Fruit fly (Drosophila melanogaster): ENCODE measurements around the gene stg.

stg gene

DNA sequence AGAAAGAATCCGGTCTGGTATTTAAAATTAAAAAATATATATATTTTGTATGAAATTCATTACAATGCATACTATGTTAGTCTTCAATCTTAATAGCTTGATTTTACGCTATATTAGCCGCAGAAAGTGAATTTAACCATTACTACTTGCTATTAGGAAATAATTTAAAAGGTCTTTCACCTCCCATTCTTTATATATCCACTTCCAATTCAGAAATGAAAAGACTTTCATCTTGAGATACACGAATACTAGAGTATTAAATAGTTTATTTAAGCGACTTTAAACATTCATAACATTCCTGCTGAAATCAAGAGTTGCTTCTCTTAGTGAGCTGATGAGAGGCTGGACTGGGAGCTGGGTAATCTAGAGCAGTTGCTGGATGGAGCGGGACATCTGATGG is 10.9 kb downstream of the stg start, which contains the start of gene CG31445:
TSS of gene CG31445 (minus strand) at position 101 of the 400 bp plus-strand sequence.
- TF ChIP-seq Jra (GFP tag; optimal IDR thresholded peaks at IDR 0.05): no peak
- no peak for TF ChIP-seq Rel (GFP tag; optimal IDR thresholded peaks at IDR 0.05)
- no peak for TF ChIP-seq Rel (tag; optimal IDR thresholded peaks at IDR 0.05)
- no peak for TF ChIP-seq brk (GFP tag; optimal IDR thresholded peaks at IDR 0.05)
- TF ChIP-seq dmrt93B (GFP tag; optimal IDR thresholded peaks at IDR 0.05): no peak
- TF ChIP-seq foxo (GFP tag; optimal IDR thresholded peaks at IDR 0.05): no peak
- no peak for TF ChIP-seq fru (GFP tag; optimal IDR thresholded peaks at IDR 0.05)
- no peak for TF ChIP-seq br (GFP tag; optimal IDR thresholded peaks at IDR 0.05)
- no peak for TF ChIP-seq usp (GFP tag; optimal IDR thresholded peaks at IDR 0.05)
- TF ChIP-seq CG32264 (GFP tag; optimal IDR thresholded peaks at IDR 0.05): no peak
- TF ChIP-seq Abd-B (GFP tag; optimal IDR thresholded peaks at IDR 0.05): no peak
- no peak for TF ChIP-seq Sp1 (GFP tag; optimal IDR thresholded peaks at IDR 0.05)
- no peak for TF ChIP-seq Hr83 (GFP tag; optimal IDR thresholded peaks at IDR 0.05; ENCODE audit: poor library complexity, severe bottlenecking)
- TF ChIP-seq dl (GFP tag; optimal IDR thresholded peaks at IDR 0.05; ENCODE audit: insufficient read depth in 1 of 2, partially characterized antibody in 2 of 2): no peak
- no peak for TF ChIP-seq woc (GFP tag; optimal IDR thresholded peaks at IDR 0.05)
- no peak for TF ChIP-seq ey (GFP tag; optimal IDR thresholded peaks at IDR 0.05)
- no peak for TF ChIP-seq dsf (GFP tag; optimal IDR thresholded peaks at IDR 0.05; ENCODE audit: borderline replicate concordance)
- no peak for TF ChIP-seq HLH106 (tag; optimal IDR thresholded peaks at IDR 0.05)
- TF ChIP-seq pan (optimal IDR thresholded peaks at IDR 0.05): no peak
- TF ChIP-seq Hr78 (GFP tag; optimal IDR thresholded peaks at IDR 0.05): no peak

DNA sequence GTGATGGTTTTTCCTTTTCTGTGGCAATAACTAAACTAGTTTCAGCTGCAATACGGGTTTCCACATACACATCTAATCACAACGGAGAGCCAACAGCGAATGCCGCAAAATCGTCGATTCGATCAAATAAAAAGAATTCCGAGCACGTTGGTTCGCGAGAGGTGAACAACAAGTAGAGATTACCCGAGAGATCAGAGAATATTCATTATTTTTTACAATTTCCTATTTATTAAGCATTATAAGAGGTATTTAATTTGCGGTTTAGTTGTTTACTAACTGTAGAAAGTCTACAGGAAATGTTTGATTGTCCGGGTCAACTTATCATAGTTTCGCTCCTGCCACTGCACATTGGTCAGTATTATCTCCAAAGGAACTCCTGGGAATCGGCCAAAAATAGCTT is 17.0 kb downstream of the stg start, which contains the start of gene CG11951:
TSS of gene CG11951 (minus strand) at position 101 of the 400 bp plus-strand sequence.
- TF ChIP-seq foxo (GFP tag; optimal IDR thresholded peaks at IDR 0.05) (no peak), Mio (GFP tag; optimal IDR thresholded peaks at IDR 0.05) (no peak), Rel (GFP tag; optimal IDR thresholded peaks at IDR 0.05) (no peak), Rel (tag; optimal IDR thresholded peaks at IDR 0.05) (no peak), sage (GFP tag; optimal IDR thresholded peaks at IDR 0.05) (no peak), Hr83 (GFP tag; optimal IDR thresholded peaks at IDR 0.05; ENCODE audit: poor library complexity, severe bottlenecking) (no peak), Jra (GFP tag; optimal IDR thresholded peaks at IDR 0.05) (no peak)

- TF ChIP-seq Hr78 (GFP tag; optimal IDR thresholded peaks at IDR 0.05): no peak
- no peak for TF ChIP-seq woc (GFP tag; optimal IDR thresholded peaks at IDR 0.05)
- no peak for TF ChIP-seq Dif (GFP tag; optimal IDR thresholded peaks at IDR 0.05; ENCODE audit: partially characterized antibody)
- no peak for TF ChIP-seq brk (GFP tag; optimal IDR thresholded peaks at IDR 0.05)
- TF ChIP-seq h (GFP tag; optimal IDR thresholded peaks at IDR 0.05): no peak
- no peak for TF ChIP-seq sv (GFP tag; optimal IDR thresholded peaks at IDR 0.05)
- no peak for TF ChIP-seq rgr (GFP tag; optimal IDR thresholded peaks at IDR 0.05)
These were observed 25.0 kb downstream of the stg start for dm6 chr3R:29230552-29231102.

DNA sequence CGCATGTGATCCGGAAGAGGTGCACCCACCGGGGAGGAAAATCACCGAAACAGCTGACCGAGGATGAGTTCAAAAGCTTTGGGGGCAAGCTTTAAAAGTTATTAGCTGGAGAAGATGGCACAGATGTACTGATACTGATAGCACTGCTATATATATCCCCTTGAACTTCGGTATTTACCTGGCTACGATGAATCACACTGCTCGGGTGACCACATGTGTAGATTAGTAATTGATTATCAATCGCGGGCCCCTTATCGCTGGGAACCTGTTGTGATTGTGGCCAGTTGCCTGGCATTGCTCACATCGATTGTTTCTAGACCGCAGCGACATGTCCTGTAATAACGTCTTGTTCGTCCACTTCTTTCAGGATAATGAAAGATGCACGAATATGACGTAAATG is 25.6 kb downstream of the stg start:
- TF ChIP-seq Abd-B (GFP tag; optimal IDR thresholded peaks at IDR 0.05) (no peak), Rel (GFP tag; optimal IDR thresholded peaks at IDR 0.05) (no peak), Rel (tag; optimal IDR thresholded peaks at IDR 0.05) (no peak), jim (GFP tag; optimal IDR thresholded peaks at IDR 0.05) (no peak), rgr (GFP tag; optimal IDR thresholded peaks at IDR 0.05) (no peak), dl (GFP tag; optimal IDR thresholded peaks at IDR 0.05; ENCODE audit: insufficient read depth in 1 of 2, partially characterized antibody in 2 of 2) (no peak), dmrt93B (GFP tag; optimal IDR thresholded peaks at IDR 0.05) (no peak), CG9705 (GFP tag; optimal IDR thresholded peaks at IDR 0.05) (no peak), Jra (GFP tag; optimal IDR thresholded peaks at IDR 0.05) (no peak), Mio (GFP tag; optimal IDR thresholded peaks at IDR 0.05) (no peak), dsf (GFP tag; optimal IDR thresholded peaks at IDR 0.05; ENCODE audit: borderline replicate concordance) (no peak), CG32264 (GFP tag; optimal IDR thresholded peaks at IDR 0.05) (no peak), GATAd (GFP tag; optimal IDR thresholded peaks at IDR 0.05) (no peak), sage (GFP tag; optimal IDR thresholded peaks at IDR 0.05) (no peak), pan (optimal IDR thresholded peaks at IDR 0.05) (no peak), Dif (GFP tag; optimal IDR thresholded peaks at IDR 0.05; ENCODE audit: partially characterized antibody) (no peak), Hr83 (GFP tag; optimal IDR thresholded peaks at IDR 0.05; ENCODE audit: poor library complexity, severe bottlenecking) (no peak), N (GFP tag; optimal IDR thresholded peaks at IDR 0.05) (no peak), brk (GFP tag; optimal IDR thresholded peaks at IDR 0.05) (no peak), CrebA (GFP tag; optimal IDR thresholded peaks at IDR 0.05; ENCODE audit: borderline replicate concordance) (no peak), h (GFP tag; optimal IDR thresholded peaks at IDR 0.05) (no peak)
